Fruit fly (Drosophila melanogaster): ENCODE data around the gene ear.
A peak's percentile ranks its signal among the peaks of the same experiment; 100 is the strongest.

Gene ear

dm6 chr3R:15371833-15372232, 51.3 kb downstream of the ear start, which contains the start of the genes Ccm3 and CG6136:
Gene Ccm3 (plus strand): TSS chr3R:15371957.
Gene CG6136 (minus strand): TSS chr3R:15372212.
- TF ChIP-seq Eip78C (GFP tag) (peak; percentile 35), vri (GFP tag; optimal IDR thresholded peaks at IDR 0.05) (no peak), CG3032 (tag; optimal IDR thresholded peaks at IDR 0.05) (peak; percentile 30), achi (GFP tag; optimal IDR thresholded peaks at IDR 0.05) (peak; percentile 18), Hr4 (GFP tag; optimal IDR thresholded peaks at IDR 0.05) (no peak), Ets96B (tag; optimal IDR thresholded peaks at IDR 0.05) (no peak), CG31627 (GFP tag; optimal IDR thresholded peaks at IDR 0.05) (peak; percentile 44), Blimp-1 (GFP tag; optimal IDR thresholded peaks at IDR 0.05) (no peak), Gug (GFP tag; IDR thresholded peaks at IDR 0.05) (no peak), topi (GFP tag; optimal IDR thresholded peaks at IDR 0.05) (peak; percentile 47), esn (GFP tag; optimal IDR thresholded peaks at IDR 0.05) (peak; percentile 63), eg (GFP tag; IDR thresholded peaks at IDR 0.05) (no peak), Sox14 (GFP tag; optimal IDR thresholded peaks at IDR 0.05) (peak; percentile 19), cyc (GFP tag; optimal IDR thresholded peaks at IDR 0.05) (peak; percentile 38), CG6854 (GFP tag; optimal IDR thresholded peaks at IDR 0.05) (peak; percentile 38), lz (GFP tag; optimal IDR thresholded peaks at IDR 0.05) (peak; percentile 43), Eip75B (GFP tag; optimal IDR thresholded peaks at IDR 0.05) (peak; percentile 32)

dm6 chr3R:15374397-15374796, 53.8 kb downstream of the ear start, which contains the start of gene Rbp:
Gene Rbp (plus strand): TSS chr3R:15374635.
- TF ChIP-seq fd85E (GFP tag; optimal IDR thresholded peaks at IDR 0.05) (no peak), CG11902 (GFP tag; optimal IDR thresholded peaks at IDR 0.05) (no peak), salr (GFP tag; optimal IDR thresholded peaks at IDR 0.05) (no peak), CG6854 (GFP tag; optimal IDR thresholded peaks at IDR 0.05) (peak; percentile 27)
